Comparison of ENCODE assay signal across 1 fruit fly cellular context in genomic region chr3R:14696949-14697513, dm6.
A peak's percentile ranks its signal among the peaks of the same experiment; 100 is the strongest.
TF ChIP-seq lines count a peak whose summit lies in the region.

Gene Meltrin, minus strand, starts transcription at chr3R:14697292.

TF ChIP-seq in whole organism, embryonic, 481 proteins besides CTCF, POLR2A, EP300 and RAD21 (continued from another document):
- TF ChIP-seq cas (GFP tag; IDR thresholded peaks at IDR 0.05; lab: Robert Waterston, UW) (no peak), CG9727 (GFP tag; optimal IDR thresholded peaks at IDR 0.05; lab: Kevin White, UChicago) (peak; percentile 20), Ets97D (GFP tag; optimal IDR thresholded peaks at IDR 0.05; lab: Kevin White, UChicago) (peak; percentile 77), CG14860 (GFP tag; IDR thresholded peaks at IDR 0.05; lab: Robert Waterston, UW; ENCODE audit: partially characterized antibody) (no peak), ken (GFP tag; IDR thresholded peaks at IDR 0.05; lab: Robert Waterston, UW) (no peak), emc (GFP tag; optimal IDR thresholded peaks at IDR 0.05; lab: Kevin White, UChicago) (no peak), CG34224 (GFP tag; IDR thresholded peaks at IDR 0.05; lab: Robert Waterston, UW; ENCODE audit: partially characterized antibody) (no peak), nerfin-1 (tag; optimal IDR thresholded peaks at IDR 0.05; lab: Kevin White, UChicago) (peak; percentile 96), wdn (GFP tag; IDR thresholded peaks at IDR 0.05; lab: Robert Waterston, UW) (no peak), cato (GFP tag; optimal IDR thresholded peaks at IDR 0.05; lab: Kevin White, UChicago; ENCODE audit: borderline replicate concordance) (no peak), CG15514 (GFP tag; optimal IDR thresholded peaks at IDR 0.05; lab: Kevin White, UChicago) (peak; percentile 87), CG12659 (GFP tag; optimal IDR thresholded peaks at IDR 0.05; lab: Kevin White, UChicago) (peak; percentile 91), bsh (GFP tag; optimal IDR thresholded peaks at IDR 0.05; lab: Kevin White, UChicago) (peak; percentile 39 to 56), crc (GFP tag; optimal IDR thresholded peaks at IDR 0.05; lab: Kevin White, UChicago) (no peak), CG17328 (GFP tag; IDR thresholded peaks at IDR 0.05; lab: Robert Waterston, UW) (no peak)
